Worm (Caenorhabditis elegans) whole organism, young adult: ENCODE data around the gene F37A4.1.

Experiments
- B0261.1 ChIP-seq: sonication (generic microtip); optimal IDR thresholded peaks from 2 replicates; lab custom pipeline; 2016; ENCODE audit warnings: mild to moderate bottlenecking, missing genetic modification characterization, moderate library complexity, missing compliant biosample characterization
- C17E4.6 ChIP-seq: fragments of 200-800 bp; sonication (Bioruptor generic); IDR thresholded peaks from 2 replicates; pipeline ENCODE4 v1.3.6; 2022; ENCODE audit warnings: missing genetic modification reagents, missing genetic modification characterization, missing compliant biosample characterization
- F39B2.1 ChIP-seq: fragments of 200-800 bp; sonication (Bioruptor generic); IDR thresholded peaks from 2 replicates; pipeline ENCODE4 v1.3.6; 2022; ENCODE audit warnings: missing genetic modification reagents, missing genetic modification characterization, missing compliant biosample characterization
- K12H6.12 ChIP-seq: fragments of 200-800 bp; sonication (Bioruptor generic); optimal IDR thresholded peaks from 2 replicates; lab custom pipeline; 2018; ENCODE audit warnings: mild to moderate bottlenecking, missing genetic modification characterization, missing compliant biosample characterization
- T07F8.4 ChIP-seq: sonication (generic microtip); optimal IDR thresholded peaks from 2 replicates; lab custom pipeline; 2016; ENCODE audit warnings: mild to moderate bottlenecking, missing genetic modification characterization, moderate library complexity, missing compliant biosample characterization
- T26A5.8 ChIP-seq: sonication (generic microtip); optimal IDR thresholded peaks from 2 replicates; lab custom pipeline; 2016; ENCODE audit warnings: missing genetic modification characterization, missing compliant biosample characterization
- Y53F4B.3 ChIP-seq: fragments of 200-800 bp; sonication (Bioruptor generic); IDR thresholded peaks from 2 replicates; pipeline ENCODE4 v1.3.6; 2022; ENCODE audit warnings: missing genetic modification reagents, missing genetic modification characterization, missing compliant biosample characterization
- Y56A3A.18 ChIP-seq: fragments of 200-800 bp; sonication (Bioruptor generic); IDR thresholded peaks from 2 replicates; pipeline ENCODE4 v1.3.6; 2022; ENCODE audit warnings: missing genetic modification reagents, missing genetic modification characterization, missing compliant biosample characterization
- akir-1 ChIP-seq: fragments of 200-800 bp; sonication (Bioruptor generic); optimal IDR thresholded peaks from 2 replicates; lab custom pipeline; 2018; ENCODE audit warnings: mild to moderate bottlenecking, missing genetic modification characterization, moderate library complexity, missing compliant biosample characterization
- ama-1 ChIP-seq, 3 experiments: fragments of 150-350 bp in 1 of 3; sonication (generic microtip) in 2 of 3; optimal IDR thresholded peaks; 2 replicates each; lab custom pipeline; 2014 to 2018; ENCODE audit warnings: missing biosample characterization in 2 of 3, missing genetic modification characterization in 2 of 3, missing genetic modification reagents in 2 of 3
- aptf-2 ChIP-seq: fragments of 200-800 bp; sonication (Bioruptor generic); conservative IDR thresholded peaks from 2 replicates; pipeline ENCODE4 v1.3.6; 2022; ENCODE audit warnings: missing genetic modification reagents, missing genetic modification characterization, missing compliant biosample characterization
- atf-7 ChIP-seq: sonication (generic microtip); optimal IDR thresholded peaks from 2 replicates; lab custom pipeline; 2017; ENCODE audit warnings: mild to moderate bottlenecking, missing genetic modification characterization, missing compliant biosample characterization
- athp-1 ChIP-seq: sonication (generic microtip); optimal IDR thresholded peaks from 2 replicates; lab custom pipeline; 2017; ENCODE audit warnings: mild to moderate bottlenecking, missing genetic modification characterization, missing compliant biosample characterization
- attf-3 ChIP-seq: fragments of 200-800 bp; sonication (Bioruptor generic); conservative IDR thresholded peaks from 2 replicates; pipeline ENCODE4 v1.3.6; 2022; ENCODE audit warnings: missing genetic modification reagents, missing genetic modification characterization, missing compliant biosample characterization
- attf-6 ChIP-seq: fragments of 200-800 bp; sonication (Bioruptor generic); IDR thresholded peaks from 2 replicates; pipeline ENCODE4 v1.3.6; 2022; ENCODE audit warnings: missing genetic modification reagents, missing genetic modification characterization, missing compliant biosample characterization
- bed-1 ChIP-seq: fragments of 200-800 bp; sonication (Bioruptor generic); IDR thresholded peaks from 2 replicates; pipeline ENCODE4 v1.3.6; 2022; ENCODE audit warnings: missing genetic modification reagents, missing genetic modification characterization, missing compliant biosample characterization
- bed-2 ChIP-seq: fragments of 200-800 bp; sonication (Bioruptor generic); IDR thresholded peaks from 2 replicates; pipeline ENCODE4 v1.3.6; 2022; ENCODE audit warnings: missing genetic modification reagents, missing genetic modification characterization, missing compliant biosample characterization
- ccch-3 ChIP-seq: fragments of 200-800 bp; sonication (Bioruptor generic); optimal IDR thresholded peaks from 2 replicates; lab custom pipeline; 2018; ENCODE audit warnings: mild to moderate bottlenecking, missing genetic modification characterization, missing compliant biosample characterization
- cebp-2 ChIP-seq: fragments of 200-800 bp; sonication (Bioruptor generic); IDR thresholded peaks from 2 replicates; pipeline ENCODE4 v1.3.6; 2022; ENCODE audit warnings: missing genetic modification characterization, missing compliant biosample characterization
- ceh-40 ChIP-seq: fragments of 200-800 bp; sonication (Bioruptor generic); IDR thresholded peaks from 2 replicates; pipeline ENCODE4 v1.3.6; 2022; ENCODE audit warnings: missing genetic modification characterization, missing compliant biosample characterization
- die-1 ChIP-seq: sonication (generic microtip); optimal IDR thresholded peaks from 2 replicates; lab custom pipeline; 2016; ENCODE audit warnings: missing genotype, mild to moderate bottlenecking, missing genetic modification characterization, missing compliant biosample characterization
- dox-1 ChIP-seq: fragments of 200-800 bp; sonication (Bioruptor generic); IDR thresholded peaks from 2 replicates; pipeline ENCODE4 v1.3.6; 2022; ENCODE audit warnings: missing genetic modification reagents, missing genetic modification characterization, missing compliant biosample characterization
- dpff-1 ChIP-seq: sonication (generic microtip); optimal IDR thresholded peaks from 2 replicates; lab custom pipeline; 2017; ENCODE audit warnings: mild to moderate bottlenecking, missing genetic modification characterization, missing compliant biosample characterization
- efl-1 ChIP-seq: fragments of 150-350 bp; optimal IDR thresholded peaks from 2 replicates; lab custom pipeline; 2014; ENCODE audit warnings: missing biosample characterization, missing genetic modification reagents, missing genetic modification characterization
- egl-18 ChIP-seq: fragments of 200-800 bp; sonication (Bioruptor generic); IDR thresholded peaks from 2 replicates; pipeline ENCODE4 v1.3.6; 2022; ENCODE audit warnings: missing genetic modification reagents, missing genetic modification characterization, missing compliant biosample characterization
- egl-44 ChIP-seq: fragments of 200-800 bp; sonication (Bioruptor generic); IDR thresholded peaks from 2 replicates; pipeline ENCODE4 v1.3.6; 2022; ENCODE audit warnings: missing genetic modification reagents, missing genetic modification characterization, missing compliant biosample characterization
- egrh-3 ChIP-seq: fragments of 200-800 bp; sonication (Bioruptor generic); IDR thresholded peaks from 2 replicates; pipeline ENCODE4 v1.3.6; 2022; ENCODE audit warnings: missing genetic modification reagents, missing genetic modification characterization, missing compliant biosample characterization
- ekl-4 ChIP-seq: fragments of 200-800 bp; sonication (Bioruptor generic); IDR thresholded peaks from 2 replicates; pipeline ENCODE4 v1.3.6; 2022; ENCODE audit warnings: missing genetic modification reagents, missing genetic modification characterization, missing compliant biosample characterization
- hlh-12 ChIP-seq: sonication (generic microtip); optimal IDR thresholded peaks from 2 replicates; lab custom pipeline; 2016; ENCODE audit warnings: missing genetic modification characterization, missing compliant biosample characterization
- hlh-26 ChIP-seq: fragments of 200-800 bp; sonication (Bioruptor generic); conservative IDR thresholded peaks from 2 replicates; pipeline ENCODE4 v1.3.6; 2022; ENCODE audit warnings: missing genetic modification reagents, missing genetic modification characterization, missing compliant biosample characterization
- hmg-1.2 ChIP-seq: fragments of 200-800 bp; sonication (Bioruptor generic); IDR thresholded peaks from 2 replicates; pipeline ENCODE4 v1.3.6; 2022; ENCODE audit warnings: missing genetic modification reagents, missing genetic modification characterization, missing compliant biosample characterization
- hmg-20 ChIP-seq: fragments of 200-800 bp; sonication (Bioruptor generic); IDR thresholded peaks from 2 replicates; pipeline ENCODE4 v1.3.6; 2022; ENCODE audit warnings: missing genetic modification reagents, missing genetic modification characterization, missing compliant biosample characterization
- hrde-1 ChIP-seq: sonication (generic microtip); optimal IDR thresholded peaks from 2 replicates; lab custom pipeline; 2016; ENCODE audit warnings: missing genetic modification characterization, mild to moderate bottlenecking, missing compliant biosample characterization, moderate library complexity, missing genotype, missing genetic modification reagents, borderline replicate concordance
- lir-1 ChIP-seq: fragments of 200-800 bp; sonication (Bioruptor generic); conservative IDR thresholded peaks from 2 replicates; pipeline ENCODE4 v1.3.6; 2022; ENCODE audit warnings: missing genetic modification reagents, missing genetic modification characterization, missing compliant biosample characterization
- lsy-27 ChIP-seq: sonication (generic microtip); optimal IDR thresholded peaks from 2 replicates; lab custom pipeline; 2017; ENCODE audit warnings: missing genetic modification characterization, mild to moderate bottlenecking, missing compliant biosample characterization, antibody characterized with exemption, missing genotype, borderline replicate concordance; ENCODE audit not compliant: insufficient read depth
- madf-8 ChIP-seq: fragments of 200-800 bp; sonication (Bioruptor generic); conservative IDR thresholded peaks from 2 replicates; pipeline ENCODE4 v1.3.6; 2022; ENCODE audit warnings: missing genetic modification reagents, missing genetic modification characterization, missing compliant biosample characterization
- mxl-1 ChIP-seq: sonication (generic microtip); optimal IDR thresholded peaks from 2 replicates; lab custom pipeline; 2016; ENCODE audit warnings: missing genetic modification characterization, missing compliant biosample characterization
- nfya-2 ChIP-seq: fragments of 200-800 bp; sonication (Bioruptor generic); IDR thresholded peaks from 2 replicates; pipeline ENCODE4 v1.3.6; 2022; ENCODE audit warnings: missing genetic modification reagents, missing genetic modification characterization, missing compliant biosample characterization
- nhr-120 ChIP-seq: fragments of 200-800 bp; sonication (Bioruptor generic); IDR thresholded peaks from 2 replicates; pipeline ENCODE4 v1.3.6; 2022; ENCODE audit warnings: missing genetic modification characterization, missing compliant biosample characterization
- pbrm-1 ChIP-seq: fragments of 200-800 bp; sonication (Bioruptor generic); IDR thresholded peaks from 2 replicates; pipeline ENCODE4 v1.3.6; 2022; ENCODE audit warnings: missing genetic modification reagents, missing genetic modification characterization, missing compliant biosample characterization
- rec-8 ChIP-seq, 2 experiments: sonication (generic microtip); optimal IDR thresholded peaks; 2 replicates each; lab custom pipeline; 2016; ENCODE audit warnings: mild to moderate bottlenecking in 2 of 2, missing genetic modification characterization in 2 of 2, missing genetic modification reagents in 2 of 2, missing genotype in 2 of 2, missing biosample characterization in 1 of 2, missing compliant biosample characterization in 1 of 2, moderate library complexity in 1 of 2
- snpc-1.1 ChIP-seq: sonication (generic microtip); optimal IDR thresholded peaks from 2 replicates; lab custom pipeline; 2017; ENCODE audit warnings: missing genetic modification characterization, mild to moderate bottlenecking, missing compliant biosample characterization, antibody characterized with exemption, moderate library complexity, missing genotype, missing genetic modification reagents; ENCODE audit not compliant: insufficient read depth
- somi-1 ChIP-seq: fragments of 200-800 bp; sonication (Bioruptor generic); optimal IDR thresholded peaks from 2 replicates; lab custom pipeline; 2018; ENCODE audit warnings: mild to moderate bottlenecking, missing genetic modification characterization, missing compliant biosample characterization
- sptf-2 ChIP-seq: fragments of 200-800 bp; sonication (Bioruptor generic); optimal IDR thresholded peaks from 2 replicates; lab custom pipeline; 2018; ENCODE audit warnings: mild to moderate bottlenecking, missing genetic modification characterization, missing compliant biosample characterization
- tlf-1 ChIP-seq: fragments of 200-800 bp; sonication (Bioruptor generic); optimal IDR thresholded peaks from 2 replicates; lab custom pipeline; 2018; ENCODE audit warnings: mild to moderate bottlenecking, missing genetic modification characterization, missing compliant biosample characterization
- zfh-2 ChIP-seq: fragments of 200-800 bp; sonication (Bioruptor generic); conservative IDR thresholded peaks from 2 replicates; pipeline ENCODE4 v1.3.6; 2022; ENCODE audit warnings: missing genetic modification reagents, missing genetic modification characterization, missing compliant biosample characterization
- zim-3 ChIP-seq: sonication (generic microtip); optimal IDR thresholded peaks from 2 replicates; lab custom pipeline; 2017; ENCODE audit warnings: mild to moderate bottlenecking, missing genetic modification characterization, moderate library complexity, missing compliant biosample characterization
- ztf-22 ChIP-seq: fragments of 200-800 bp; sonication (Bioruptor generic); optimal IDR thresholded peaks from 2 replicates; lab custom pipeline; 2018; ENCODE audit warnings: mild to moderate bottlenecking, missing genetic modification characterization, moderate library complexity, missing compliant biosample characterization

The F37A4.1 gene

ce11 chrIII:6709983-6710382, 13.2 kb upstream of the F37A4.1 start, which contains the start of gene isw-1 (continued):
- TF ChIP-seq bed-1 (GFP tag; lab: Robert Waterston, UW) = no peak
- TF ChIP-seq madf-8 = peak; percentile 91
- no peak for TF ChIP-seq nhr-120
- no peak for TF ChIP-seq hlh-12 (tag; lab: Kevin White, UChicago)
- TF ChIP-seq nfya-2 (GFP tag; lab: Robert Waterston, UW) = no peak
- TF ChIP-seq rec-8 (tag; optimal IDR thresholded peaks at IDR 0.05; lab: Kevin White, UChicago) = no peak
- TF ChIP-seq zim-3 (tag; lab: Kevin White, UChicago) = no peak
- TF ChIP-seq dpff-1 (tag; lab: Kevin White, UChicago) = no peak
- TF ChIP-seq attf-3 (GFP tag; lab: Robert Waterston, UW) = peak; percentile 80
- TF ChIP-seq aptf-2 (GFP tag; lab: Robert Waterston, UW) = no peak
- no peak for TF ChIP-seq hlh-26 (GFP tag; lab: Robert Waterston, UW)
- TF ChIP-seq ama-1 (optimal IDR thresholded peaks at IDR 0.05; lab: Kevin White, UChicago) = no peak
- TF ChIP-seq ama-1 (GFP tag; optimal IDR thresholded peaks at IDR 0.05; lab: Kevin White, UChicago) = no peak
- TF ChIP-seq egl-18 = no peak
- no peak for TF ChIP-seq bed-2 (GFP tag; lab: Robert Waterston, UW)
- no peak for TF ChIP-seq ceh-40 (GFP tag; lab: Robert Waterston, UW)
- TF ChIP-seq egrh-3 = no peak
- TF ChIP-seq hmg-20 (GFP tag; lab: Robert Waterston, UW) = no peak
- peak; percentile 98 for TF ChIP-seq efl-1 (GFP tag; lab: Kevin White, UChicago)
- TF ChIP-seq tlf-1 (GFP tag; lab: Kevin White, UChicago) = peak; percentile 69
- peak; percentile 58; the same call in 1 of the 2 replicates for TF ChIP-seq hmg-1.2 (GFP tag; lab: Robert Waterston, UW)
- TF ChIP-seq egl-44 (GFP tag; lab: Robert Waterston, UW) = no peak
- no peak for TF ChIP-seq attf-6 (GFP tag; lab: Robert Waterston, UW)
- TF ChIP-seq B0261.1 (tag; lab: Kevin White, UChicago) = no peak
- TF ChIP-seq mxl-1 (tag; lab: Kevin White, UChicago) = no peak
- TF ChIP-seq lir-1 = no peak
- TF ChIP-seq Y56A3A.18 = no peak
- TF ChIP-seq C17E4.6 (GFP tag; lab: Robert Waterston, UW) = 0 out of 2 replicates have a peak, but pooled peaks have one; percentile 18
- TF ChIP-seq snpc-1.1 (tag; lab: Kevin White, UChicago) = no peak
- TF ChIP-seq F39B2.1 = no peak
- TF ChIP-seq athp-1 (tag; lab: Kevin White, UChicago) = no peak
- TF ChIP-seq cebp-2 (GFP tag; lab: Robert Waterston, UW) = no peak
- no peak for TF ChIP-seq zfh-2 (GFP tag; lab: Robert Waterston, UW)
- peak; percentile 60; the same call in 1 of the 2 replicates for TF ChIP-seq pbrm-1 (GFP tag; lab: Robert Waterston, UW)
- no peak for TF ChIP-seq ccch-3 (GFP tag; lab: Kevin White, UChicago)
- no peak for TF ChIP-seq somi-1 (GFP tag; lab: Kevin White, UChicago)
- no peak for TF ChIP-seq K12H6.12 (tag; lab: Kevin White, UChicago)
- no peak for TF ChIP-seq lsy-27 (tag; lab: Kevin White, UChicago)
- TF ChIP-seq ztf-22 (GFP tag; lab: Kevin White, UChicago) = no peak
- no peak for TF ChIP-seq Y53F4B.3
- TF ChIP-seq atf-7 (tag; lab: Kevin White, UChicago) = no peak
- TF ChIP-seq hrde-1 (tag; lab: Kevin White, UChicago) = no peak
- TF ChIP-seq T26A5.8 = no peak
- peak; percentile 82 for TF ChIP-seq dox-1 (GFP tag; lab: Robert Waterston, UW)
- no peak for TF ChIP-seq T07F8.4
- TF ChIP-seq ekl-4 (GFP tag; lab: Robert Waterston, UW) = peak; percentile 78
- TF ChIP-seq akir-1 = no peak
- TF ChIP-seq sptf-2 (GFP tag; lab: Kevin White, UChicago) = no peak
- TF ChIP-seq die-1 = no peak
